Fruit fly (Drosophila melanogaster) whole organism, embryonic: ENCODE results near the gene gammaTub37C.

Experiments used
- Aef1 ChIP-seq: fragments of 200-800 bp; sonication (Bioruptor generic); IDR thresholded peaks from 3 replicates; pipeline ENCODE4 v1.3.6; 2022; ENCODE audit warnings: missing biosample characterization, missing genetic modification characterization
- CG10147 ChIP-seq: fragments of 200-800 bp; sonication (Bioruptor generic); optimal IDR thresholded peaks from 2 replicates; lab custom pipeline; 2019; ENCODE audit warnings: missing biosample characterization, mild to moderate bottlenecking, missing genetic modification characterization, moderate library complexity
- CG10979 ChIP-seq: fragments of 200-800 bp; sonication (Bioruptor generic); optimal IDR thresholded peaks from 2 replicates; lab custom pipeline; 2018; ENCODE audit warnings: missing biosample characterization, mild to moderate bottlenecking, missing genetic modification characterization, moderate library complexity
- CG11560 ChIP-seq: fragments of 200-800 bp; sonication (Bioruptor generic); IDR thresholded peaks from 3 replicates; pipeline ENCODE4 v1.3.6; 2022; ENCODE audit warnings: missing biosample characterization, missing genetic modification characterization
- CG12104 ChIP-seq: fragments of 200-800 bp; sonication (Bioruptor generic); optimal IDR thresholded peaks from 3 replicates; lab custom pipeline; 2016; ENCODE audit warnings: missing biosample characterization, missing genetic modification characterization
- CG12219 ChIP-seq: fragments of 200-800 bp; sonication (Bioruptor generic); optimal IDR thresholded peaks from 3 replicates; lab custom pipeline; 2018; ENCODE audit warnings: missing biosample characterization, mild to moderate bottlenecking, missing genetic modification characterization
- CG15011 ChIP-seq: fragments of 200-800 bp; sonication (Bioruptor generic); optimal IDR thresholded peaks from 3 replicates; lab custom pipeline; 2018; ENCODE audit warnings: missing biosample characterization, mild to moderate bottlenecking, missing genetic modification characterization
- CG17359 ChIP-seq: fragments of 200-800 bp; sonication (Bioruptor generic); optimal IDR thresholded peaks from 3 replicates; lab custom pipeline; 2018; ENCODE audit warnings: missing biosample characterization, mild to moderate bottlenecking, missing genetic modification characterization, moderate library complexity
- CG2875 ChIP-seq: fragments of 200-800 bp; sonication (Bioruptor generic); optimal IDR thresholded peaks from 2 replicates; lab custom pipeline; 2017; ENCODE audit warnings: missing biosample characterization, mild to moderate bottlenecking, missing genetic modification characterization, missing genetic modification reagents
- CG30431 ChIP-seq: fragments of 200-800 bp; sonication (Bioruptor generic); optimal IDR thresholded peaks from 2 replicates; lab custom pipeline; 2017; ENCODE audit warnings: missing biosample characterization, missing genetic modification characterization
- CG3065 ChIP-seq: fragments of 200-800 bp; sonication (Bioruptor generic); optimal IDR thresholded peaks from 2 replicates; lab custom pipeline; 2016; ENCODE audit warnings: missing biosample characterization, missing genetic modification characterization
- CG31388 ChIP-seq: fragments of 200-800 bp; sonication (Bioruptor generic); optimal IDR thresholded peaks from 2 replicates; lab custom pipeline; 2016; ENCODE audit warnings: missing biosample characterization, missing genetic modification characterization
- CG32772 ChIP-seq: fragments of 200-800 bp; sonication (Bioruptor generic); IDR thresholded peaks from 2 replicates; pipeline ENCODE4 v1.3.6; 2022; ENCODE audit warnings: missing biosample characterization, missing genetic modification characterization
- CG3995 ChIP-seq: fragments of 200-800 bp; sonication (Bioruptor generic); optimal IDR thresholded peaks from 3 replicates; lab custom pipeline; 2016; ENCODE audit warnings: missing biosample characterization, missing genetic modification characterization
- CG43689 ChIP-seq: fragments of 200-800 bp; sonication (Bioruptor generic); IDR thresholded peaks from 2 replicates; pipeline ENCODE4 v1.3.6; 2022; ENCODE audit warnings: missing biosample characterization, missing genetic modification characterization
- CG4820 ChIP-seq: fragments of 200-800 bp; sonication (Bioruptor generic); optimal IDR thresholded peaks from 3 replicates; lab custom pipeline; 2016; ENCODE audit warnings: missing biosample characterization, missing genetic modification characterization
- CG8089 ChIP-seq: fragments of 200-800 bp; sonication (Bioruptor generic); optimal IDR thresholded peaks from 3 replicates; lab custom pipeline; 2016; ENCODE audit warnings: missing biosample characterization, missing genetic modification characterization
- CG8765 ChIP-seq: fragments of 200-800 bp; sonication (Bioruptor generic); IDR thresholded peaks from 2 replicates; pipeline ENCODE4 v1.3.6; 2022; ENCODE audit warnings: missing biosample characterization, missing genetic modification characterization
- CG9932 ChIP-seq: fragments of 200-800 bp; sonication (Bioruptor generic); IDR thresholded peaks from 2 replicates; pipeline ENCODE4 v1.3.6; 2022; ENCODE audit warnings: missing biosample characterization, missing genetic modification characterization
- CHES-1-like ChIP-seq: fragments of 200-800 bp; sonication (Bioruptor generic); optimal IDR thresholded peaks from 2 replicates; lab custom pipeline; 2016; ENCODE audit warnings: missing biosample characterization, missing genetic modification characterization
- D ChIP-seq, 2 experiments: fragments of 200-800 bp in 1 of 2; fragments of >200 bp in 1 of 2; sonication (Bioruptor generic) in 1 of 2; optimal IDR thresholded peaks; 2 replicates in 1 of 2; 3 replicates in 1 of 2; lab custom pipeline; 2017; ENCODE audit warnings: mild to moderate bottlenecking in 1 of 2, missing biosample characterization in 1 of 2, missing genetic modification characterization in 1 of 2, missing genetic modification reagents in 1 of 2
- Dbx ChIP-seq: fragments of 200-800 bp; sonication (Bioruptor generic); IDR thresholded peaks from 3 replicates; pipeline ENCODE4 v1.3.6; 2022; ENCODE audit warnings: missing biosample characterization, missing genetic modification characterization
- Dll ChIP-seq: fragments of 200-800 bp; sonication (Bioruptor generic); IDR thresholded peaks from 4 replicates; pipeline ENCODE4 v1.3.6; 2022; ENCODE audit warnings: missing biosample characterization, missing genetic modification characterization; ENCODE audit not compliant: partially characterized antibody
- Drgx ChIP-seq: fragments of 200-800 bp; sonication (Bioruptor generic); IDR thresholded peaks from 2 replicates; pipeline ENCODE4 v1.3.6; 2022; ENCODE audit warnings: missing biosample characterization, missing genetic modification characterization
- E2f1 ChIP-seq: fragments of 200-800 bp; sonication (Bioruptor generic); IDR thresholded peaks from 2 replicates; pipeline ENCODE4 v1.3.6; 2022; ENCODE audit warnings: missing biosample characterization, missing genetic modification characterization
- Eip74EF ChIP-seq, 2 experiments: fragments of 200-800 bp in 1 of 2; fragments of >200 bp in 1 of 2; sonication (Bioruptor generic) in 1 of 2; optimal IDR thresholded peaks; 2 replicates each; lab custom pipeline; 2017 to 2019; ENCODE audit warnings: missing biosample characterization in 2 of 2, missing genetic modification characterization in 2 of 2, mild to moderate bottlenecking in 1 of 2, moderate library complexity in 1 of 2
- Elba2 ChIP-seq: fragments of 200-800 bp; sonication (Bioruptor generic); optimal IDR thresholded peaks from 3 replicates; lab custom pipeline; 2016; ENCODE audit warnings: missing biosample characterization, missing genetic modification characterization
- GATAe ChIP-seq: fragments of 200-800 bp; sonication (Bioruptor generic); conservative IDR thresholded peaks from 2 replicates; pipeline ENCODE4 v1.3.6; 2022; ENCODE audit warnings: missing biosample characterization, missing genetic modification characterization
- H2.0 ChIP-seq: fragments of 200-800 bp; sonication (Bioruptor generic); IDR thresholded peaks from 2 replicates; pipeline ENCODE4 v1.3.6; 2022; ENCODE audit warnings: missing biosample characterization, missing genetic modification characterization
- NFAT ChIP-seq: fragments of 200-800 bp; sonication (Bioruptor generic); IDR thresholded peaks from 2 replicates; pipeline ENCODE4 v1.3.6; 2022; ENCODE audit warnings: missing biosample characterization, missing genetic modification characterization
- Scr ChIP-seq: fragments of 200-800 bp; sonication (Bioruptor generic); IDR thresholded peaks from 2 replicates; pipeline ENCODE4 v1.3.6; 2022; ENCODE audit warnings: missing biosample characterization, missing genetic modification characterization; ENCODE audit not compliant: partially characterized antibody
- Sry-δ ChIP-seq: fragments of 200-800 bp; sonication (Bioruptor generic); optimal IDR thresholded peaks from 2 replicates; lab custom pipeline; 2016; ENCODE audit warnings: missing biosample characterization, missing genetic modification characterization
- ato ChIP-seq: fragments of 200-800 bp; sonication (Bioruptor generic); IDR thresholded peaks from 2 replicates; pipeline ENCODE4 v1.3.6; 2022; ENCODE audit warnings: missing biosample characterization, missing genetic modification characterization; ENCODE audit not compliant: partially characterized antibody
- bsh ChIP-seq, 2 experiments: fragments of 200-800 bp; sonication (Bioruptor generic); optimal IDR thresholded peaks; 2 replicates each; lab custom pipeline; 2017 to 2018; ENCODE audit warnings: mild to moderate bottlenecking in 2 of 2, missing biosample characterization in 2 of 2, missing genetic modification characterization in 2 of 2, moderate library complexity in 1 of 2
- cad ChIP-seq: fragments of >200 bp; optimal IDR thresholded peaks from 2 replicates; lab custom pipeline; 2017; ENCODE audit warnings: missing biosample characterization, missing genetic modification characterization
- cas ChIP-seq: fragments of 200-800 bp; sonication (Bioruptor generic); IDR thresholded peaks from 2 replicates; pipeline ENCODE4 v1.3.6; 2022; ENCODE audit warnings: missing biosample characterization, missing genetic modification characterization
- dysf ChIP-seq: fragments of 200-800 bp; sonication (Bioruptor generic); IDR thresholded peaks from 3 replicates; pipeline ENCODE4 v1.3.6; 2022; ENCODE audit warnings: missing biosample characterization, missing genetic modification characterization
- eyg ChIP-seq: fragments of 200-800 bp; sonication (Bioruptor generic); optimal IDR thresholded peaks from 3 replicates; lab custom pipeline; 2016; ENCODE audit warnings: missing biosample characterization, missing genetic modification characterization
- grn ChIP-seq: fragments of 200-800 bp; sonication (Bioruptor generic); optimal IDR thresholded peaks from 3 replicates; lab custom pipeline; 2017; ENCODE audit warnings: missing biosample characterization, missing genetic modification characterization
- her ChIP-seq: fragments of 200-800 bp; sonication (Bioruptor generic); optimal IDR thresholded peaks from 2 replicates; lab custom pipeline; 2016; ENCODE audit warnings: missing biosample characterization, missing genetic modification characterization
- jigr1 ChIP-seq: fragments of 200-800 bp; sonication (Bioruptor generic); IDR thresholded peaks from 3 replicates; pipeline ENCODE4 v1.3.6; 2022; ENCODE audit warnings: missing biosample characterization, missing genetic modification characterization
- jumu ChIP-seq: fragments of 200-800 bp; sonication (Bioruptor generic); optimal IDR thresholded peaks from 3 replicates; lab custom pipeline; 2016; ENCODE audit warnings: missing biosample characterization, missing genetic modification characterization
- oc ChIP-seq: fragments of 200-800 bp; sonication (Bioruptor generic); optimal IDR thresholded peaks from 2 replicates; lab custom pipeline; 2018; ENCODE audit warnings: missing biosample characterization, mild to moderate bottlenecking, missing genetic modification characterization, moderate library complexity
- rib ChIP-seq: fragments of 200-800 bp; sonication (Bioruptor generic); IDR thresholded peaks from 2 replicates; pipeline ENCODE4 v1.3.6; 2022; ENCODE audit warnings: missing biosample characterization, missing genetic modification characterization
- slbo ChIP-seq: fragments of 200-800 bp; sonication (Bioruptor generic); IDR thresholded peaks from 2 replicates; pipeline ENCODE4 v1.3.6; 2022; ENCODE audit warnings: missing biosample characterization, missing genetic modification characterization
- tap ChIP-seq: fragments of 200-800 bp; optimal IDR thresholded peaks from 3 replicates; lab custom pipeline; 2019; ENCODE audit warnings: missing biosample characterization, mild to moderate bottlenecking, missing genetic modification characterization, moderate library complexity
- toy ChIP-seq: fragments of 200-800 bp; sonication (Bioruptor generic); IDR thresholded peaks from 2 replicates; pipeline ENCODE4 v1.3.6; 2022; ENCODE audit warnings: missing biosample characterization, missing genetic modification characterization
- trem ChIP-seq: fragments of 200-800 bp; optimal IDR thresholded peaks from 3 replicates; lab custom pipeline; 2019; ENCODE audit warnings: missing biosample characterization, mild to moderate bottlenecking, missing genetic modification characterization, moderate library complexity
- ttk ChIP-seq: fragments of 200-800 bp; sonication (Bioruptor generic); IDR thresholded peaks from 2 replicates; pipeline ENCODE4 v2.1.2; 2022; ENCODE audit warnings: missing biosample characterization, missing genetic modification characterization
- yki ChIP-seq: fragments of >200 bp; optimal IDR thresholded peaks from 3 replicates; lab custom pipeline; 2018
- z ChIP-seq: fragments of 200-800 bp; sonication (Bioruptor generic); IDR thresholded peaks from 3 replicates; pipeline ENCODE4 v1.3.6; 2022; ENCODE audit warnings: missing biosample characterization, missing genetic modification characterization
- zfh2 ChIP-seq: fragments of 200-800 bp; sonication (Bioruptor generic); optimal IDR thresholded peaks from 2 replicates; lab custom pipeline; 2016; ENCODE audit warnings: missing biosample characterization, missing genetic modification characterization

Gene gammaTub37C

dm6 chr2L:19191789-19192297 lies 6.3 kb upstream of the gammaTub37C start (continued):
- TF ChIP-seq CG43689 (GFP tag; lab: Robert Waterston, UW) (no peak), E2f1 (GFP tag; lab: Robert Waterston, UW) (no peak), Elba2 (GFP tag; lab: Kevin White, UChicago) (no peak), Aef1 (GFP tag; lab: Robert Waterston, UW) (no peak), ttk (no peak), CG9932 (GFP tag; lab: Robert Waterston, UW) (no peak), CG10147 (GFP tag; lab: Kevin White, UChicago) (no peak), toy (GFP tag; lab: Robert Waterston, UW) (no peak), D (optimal IDR thresholded peaks at IDR 0.05; lab: Kevin White, UChicago) (no peak), D (GFP tag; optimal IDR thresholded peaks at IDR 0.05; lab: Kevin White, UChicago) (peak; percentile 47), CG8089 (GFP tag; lab: Kevin White, UChicago) (peak; percentile 10), CG12104 (no peak), GATAe (no peak; the same call in 1 of the 2 replicates), eyg (GFP tag; lab: Kevin White, UChicago) (no peak), Eip74EF (GFP tag; optimal IDR thresholded peaks at IDR 0.05; lab: Kevin White, UChicago) (peak in 1 of 2 experiments; percentile 36), yki (lab: Kevin White, UChicago) (no peak), zfh2 (GFP tag; lab: Kevin White, UChicago) (no peak), bsh (GFP tag; optimal IDR thresholded peaks at IDR 0.05; lab: Kevin White, UChicago) (peak in 1 of 2 experiments; percentile 7), CG30431 (no peak), jigr1 (GFP tag; lab: Robert Waterston, UW) (no peak), cad (GFP tag; lab: Kevin White, UChicago) (peak; percentile 77), jumu (GFP tag; lab: Kevin White, UChicago) (no peak), CG4820 (GFP tag; lab: Kevin White, UChicago) (no peak), Sry-δ (GFP tag; lab: Kevin White, UChicago) (no peak), NFAT (no peak), ato (no peak), CG10979 (tag; lab: Kevin White, UChicago) (peak; percentile 55), z (GFP tag; lab: Robert Waterston, UW) (no peak), CG2875 (GFP tag; lab: Kevin White, UChicago) (peak; percentile 14), her (no peak), CG15011 (GFP tag; lab: Kevin White, UChicago) (peak; percentile 46), CG17359 (peak; percentile 22), CG31388 (GFP tag; lab: Kevin White, UChicago) (no peak), CHES-1-like (GFP tag; lab: Kevin White, UChicago) (no peak), grn (peak; percentile 93), cas (GFP tag; lab: Robert Waterston, UW) (no peak), trem (peak; percentile 41), Dbx (GFP tag; lab: Robert Waterston, UW) (no peak), tap (peak; percentile 68), Drgx (GFP tag; lab: Robert Waterston, UW) (no peak), H2.0 (GFP tag; lab: Robert Waterston, UW) (no peak), Scr (no peak), oc (tag; lab: Kevin White, UChicago) (no peak), Dll (GFP tag; lab: Robert Waterston, UW) (0 out of 4 replicates have a peak, but pooled peaks have one; percentile 20), CG8765 (0 out of 2 replicates have a peak, but pooled peaks have one; percentile 42), dysf (no peak), CG3065 (GFP tag; lab: Kevin White, UChicago) (no peak), slbo (no peak), CG3995 (GFP tag; lab: Kevin White, UChicago) (no peak), CG11560 (tag; lab: Robert Waterston, UW) (no peak), rib (no peak), CG32772 (GFP tag; lab: Robert Waterston, UW) (no peak), CG12219 (GFP tag; lab: Kevin White, UChicago) (peak; percentile 21)
